Fruit fly (Drosophila melanogaster) whole organism, embryonic: ENCODE measurements around the gene Ms.

Source experiments
- Atf6 ChIP-seq: fragments of 200-800 bp; sonication (Bioruptor generic); IDR thresholded peaks from 2 replicates; pipeline ENCODE4 v1.3.6; 2022; ENCODE audit warnings: missing biosample characterization, missing genetic modification characterization
- Awh ChIP-seq: fragments of 200-800 bp; sonication (Bioruptor generic); IDR thresholded peaks from 2 replicates; pipeline ENCODE4, ENCODE4 v1.3.6; 2022; ENCODE audit warnings: missing biosample characterization, missing genetic modification characterization
- B-H2 ChIP-seq: fragments of 200-800 bp; sonication (Bioruptor generic); optimal IDR thresholded peaks from 2 replicates; lab custom pipeline; 2018; ENCODE audit warnings: missing biosample characterization, mild to moderate bottlenecking, missing genetic modification characterization
- Bdp1 ChIP-seq: fragments of 200-800 bp; sonication (Bioruptor generic); optimal IDR thresholded peaks from 3 replicates; lab custom pipeline; 2016; ENCODE audit warnings: missing biosample characterization, missing genetic modification characterization
- CG1024 ChIP-seq: fragments of 200-800 bp; sonication (Bioruptor generic); IDR thresholded peaks from 2 replicates; pipeline ENCODE4 v1.3.6; 2022; ENCODE audit warnings: missing biosample characterization, missing genetic modification characterization
- CG11456 ChIP-seq: fragments of 200-800 bp; sonication (Bioruptor generic); IDR thresholded peaks from 3 replicates; pipeline ENCODE4 v1.3.6; 2022; ENCODE audit warnings: missing biosample characterization, missing genetic modification characterization
- CG11695 ChIP-seq: fragments of 200-800 bp; sonication (Bioruptor generic); IDR thresholded peaks from 3 replicates; pipeline ENCODE4 v1.3.6; 2022; ENCODE audit warnings: missing biosample characterization, missing genetic modification characterization
- CG12155 ChIP-seq: fragments of 200-800 bp; sonication (Bioruptor generic); optimal IDR thresholded peaks from 3 replicates; lab custom pipeline; 2016; ENCODE audit warnings: missing biosample characterization, missing genetic modification characterization
- CG12769 ChIP-seq: fragments of 200-800 bp; sonication (Bioruptor generic); optimal IDR thresholded peaks from 2 replicates; lab custom pipeline; 2019; ENCODE audit warnings: missing biosample characterization, mild to moderate bottlenecking, missing genetic modification characterization, moderate library complexity
- CG12942 ChIP-seq: fragments of 200-800 bp; sonication (Bioruptor generic); optimal IDR thresholded peaks from 3 replicates; lab custom pipeline; 2016; ENCODE audit warnings: missing biosample characterization, missing genetic modification characterization
- CG13894 ChIP-seq: fragments of 200-800 bp; sonication (Bioruptor generic); optimal IDR thresholded peaks from 3 replicates; lab custom pipeline; 2018; ENCODE audit warnings: missing biosample characterization, mild to moderate bottlenecking, missing genetic modification characterization, moderate library complexity
- CG17568 ChIP-seq: fragments of 200-800 bp; sonication (Bioruptor generic); optimal IDR thresholded peaks from 2 replicates; lab custom pipeline; 2018; ENCODE audit warnings: missing biosample characterization, mild to moderate bottlenecking, missing genetic modification characterization, moderate library complexity
- CG17912 ChIP-seq: fragments of 200-800 bp; sonication (Bioruptor generic); optimal IDR thresholded peaks from 2 replicates; lab custom pipeline; 2018; ENCODE audit warnings: missing biosample characterization, mild to moderate bottlenecking, missing genetic modification characterization
- CG18011 ChIP-seq: fragments of 200-800 bp; sonication (Bioruptor generic); optimal IDR thresholded peaks from 2 replicates; lab custom pipeline; 2017; ENCODE audit warnings: missing biosample characterization, missing genetic modification characterization, mild to moderate bottlenecking, moderate library complexity, missing genotype
- CG31224 ChIP-seq: fragments of 200-800 bp; sonication (Bioruptor generic); IDR thresholded peaks from 2 replicates; pipeline ENCODE4 v1.3.6; 2022; ENCODE audit warnings: missing biosample characterization, missing genetic modification characterization
- CG3163 ChIP-seq: fragments of 200-800 bp; sonication (Bioruptor generic); optimal IDR thresholded peaks from 3 replicates; lab custom pipeline; 2016; ENCODE audit warnings: missing biosample characterization, missing genetic modification characterization
- CG32767 ChIP-seq: fragments of 200-800 bp; sonication (Bioruptor generic); IDR thresholded peaks from 2 replicates; pipeline ENCODE4 v1.3.6; 2022; ENCODE audit warnings: missing biosample characterization, missing genetic modification characterization
- CG33213 ChIP-seq: fragments of 200-800 bp; sonication (Bioruptor generic); optimal IDR thresholded peaks from 3 replicates; lab custom pipeline; 2016; ENCODE audit warnings: missing biosample characterization, missing genetic modification characterization
- CG4328 ChIP-seq: fragments of 200-800 bp; sonication (Bioruptor generic); optimal IDR thresholded peaks from 3 replicates; lab custom pipeline; 2017; ENCODE audit warnings: missing biosample characterization, missing genetic modification reagents, missing genetic modification characterization
- CG4617 ChIP-seq: fragments of 200-800 bp; sonication (Bioruptor generic); optimal IDR thresholded peaks from 3 replicates; lab custom pipeline; 2016; ENCODE audit warnings: missing biosample characterization, missing genetic modification characterization, borderline replicate concordance
- CG8089 ChIP-seq: fragments of 200-800 bp; sonication (Bioruptor generic); optimal IDR thresholded peaks from 3 replicates; lab custom pipeline; 2016; ENCODE audit warnings: missing biosample characterization, missing genetic modification characterization
- CG8388 ChIP-seq: fragments of 200-800 bp; sonication (Bioruptor generic); optimal IDR thresholded peaks from 2 replicates; lab custom pipeline; 2019; ENCODE audit warnings: missing biosample characterization, mild to moderate bottlenecking, missing genetic modification characterization, moderate library complexity
- CG9876 ChIP-seq: fragments of 200-800 bp; sonication (Bioruptor generic); optimal IDR thresholded peaks from 2 replicates; lab custom pipeline; 2016; ENCODE audit warnings: missing biosample characterization, missing genetic modification characterization
- D ChIP-seq, 2 experiments: fragments of 200-800 bp in 1 of 2; fragments of >200 bp in 1 of 2; sonication (Bioruptor generic) in 1 of 2; optimal IDR thresholded peaks; 2 replicates in 1 of 2; 3 replicates in 1 of 2; lab custom pipeline; 2017; ENCODE audit warnings: mild to moderate bottlenecking in 1 of 2, missing biosample characterization in 1 of 2, missing genetic modification characterization in 1 of 2, missing genetic modification reagents in 1 of 2
- Doc3 ChIP-seq: fragments of 200-800 bp; sonication (Bioruptor generic); IDR thresholded peaks from 3 replicates; pipeline ENCODE4 v1.3.6; 2022; ENCODE audit warnings: missing biosample characterization, missing genetic modification characterization; ENCODE audit not compliant: partially characterized antibody
- H15 ChIP-seq: fragments of 200-800 bp; sonication (Bioruptor generic); IDR thresholded peaks from 3 replicates; pipeline ENCODE4 v1.3.6; 2022; ENCODE audit warnings: missing biosample characterization, missing genetic modification characterization
- HLH3B ChIP-seq: fragments of 200-800 bp; sonication (Bioruptor generic); IDR thresholded peaks from 2 replicates; pipeline ENCODE4 v1.3.6; 2022; ENCODE audit warnings: missing biosample characterization, missing genetic modification characterization
- Hmx ChIP-seq: fragments of 200-800 bp; sonication (Bioruptor generic); optimal IDR thresholded peaks from 2 replicates; lab custom pipeline; 2016; ENCODE audit warnings: missing biosample characterization, missing genetic modification characterization
- Nf-YB ChIP-seq: fragments of 200-800 bp; sonication (Bioruptor generic); optimal IDR thresholded peaks from 3 replicates; lab custom pipeline; 2019; ENCODE audit warnings: missing biosample characterization, mild to moderate bottlenecking, missing genetic modification characterization, moderate library complexity
- Nf-YC ChIP-seq: fragments of 200-800 bp; optimal IDR thresholded peaks from 3 replicates; lab custom pipeline; 2019; ENCODE audit warnings: missing biosample characterization, mild to moderate bottlenecking, missing genetic modification characterization, moderate library complexity
- PHDP ChIP-seq: fragments of 200-800 bp; sonication (Bioruptor generic); optimal IDR thresholded peaks from 3 replicates; lab custom pipeline; 2018; ENCODE audit warnings: missing biosample characterization, mild to moderate bottlenecking, missing genetic modification characterization, moderate library complexity
- Pdp1 ChIP-seq, 2 experiments: fragments of 200-800 bp; sonication (Bioruptor generic); optimal IDR thresholded peaks; 3 replicates each; lab custom pipeline; 2016; ENCODE audit warnings: missing biosample characterization in 2 of 2, missing genetic modification characterization in 2 of 2, mild to moderate bottlenecking in 1 of 2, moderate library complexity in 1 of 2
- Poxn ChIP-seq: fragments of 200-800 bp; sonication (Bioruptor generic); IDR thresholded peaks from 2 replicates; pipeline ENCODE4 v1.3.6; 2022; ENCODE audit warnings: missing biosample characterization, missing genetic modification characterization
- Six4 ChIP-seq: fragments of 200-800 bp; sonication (Bioruptor generic); optimal IDR thresholded peaks from 2 replicates; lab custom pipeline; 2016; ENCODE audit warnings: missing biosample characterization, missing genetic modification characterization
- corto ChIP-seq: fragments of 200-800 bp; sonication (Bioruptor generic); optimal IDR thresholded peaks from 2 replicates; lab custom pipeline; 2016; ENCODE audit warnings: missing biosample characterization, mild to moderate bottlenecking, missing genetic modification characterization, moderate library complexity
- dimm ChIP-seq: fragments of 200-800 bp; sonication (Bioruptor generic); IDR thresholded peaks from 2 replicates; pipeline ENCODE4 v1.3.6; 2022; ENCODE audit warnings: missing biosample characterization, missing genetic modification characterization
- dpn ChIP-seq, 2 experiments: fragments of 200-800 bp; sonication (Bioruptor generic); optimal IDR thresholded peaks; 3 replicates each; lab custom pipeline; 2016; ENCODE audit warnings: missing biosample characterization in 2 of 2, missing genetic modification characterization in 2 of 2
- ems ChIP-seq: fragments of 200-800 bp; sonication (Bioruptor generic); optimal IDR thresholded peaks from 3 replicates; lab custom pipeline; 2016; ENCODE audit warnings: missing biosample characterization, missing genetic modification characterization
- fd3F ChIP-seq: fragments of 200-800 bp; sonication (Bioruptor generic); optimal IDR thresholded peaks from 2 replicates; lab custom pipeline; 2018; ENCODE audit warnings: missing biosample characterization, mild to moderate bottlenecking, missing genetic modification characterization, moderate library complexity
- hb ChIP-seq: fragments of 200-800 bp; sonication (Bioruptor generic); IDR thresholded peaks from 3 replicates; pipeline ENCODE4 v1.3.6; 2022; ENCODE audit warnings: missing biosample characterization, missing genetic modification characterization; ENCODE audit not compliant: partially characterized antibody
- lmd ChIP-seq: fragments of 200-800 bp; sonication (Bioruptor generic); IDR thresholded peaks from 2 replicates; pipeline ENCODE4 v1.3.6; 2022; ENCODE audit warnings: missing biosample characterization, missing genetic modification characterization
- p53 ChIP-seq: fragments of 200-800 bp; sonication (Bioruptor generic); optimal IDR thresholded peaks from 2 replicates; lab custom pipeline; 2016; ENCODE audit warnings: missing biosample characterization, missing genetic modification characterization
- pb ChIP-seq: fragments of 200-800 bp; sonication (Bioruptor generic); optimal IDR thresholded peaks from 3 replicates; lab custom pipeline; 2016; ENCODE audit warnings: missing biosample characterization, missing genetic modification characterization
- prd ChIP-seq, 3 experiments: fragments of >200 bp in 2 of 3; fragments of 200-800 bp in 1 of 3; sonication (Bioruptor generic) in 1 of 3; optimal IDR thresholded peaks in 2 of 3; IDR thresholded peaks in 1 of 3; 2 replicates in 2 of 3; 3 replicates in 1 of 3; pipeline versions ENCODE4 v1.3.6 to Lab custom; 2017 to 2022; ENCODE audit warnings: missing biosample characterization in 1 of 3, missing genetic modification characterization in 1 of 3
- sima ChIP-seq: fragments of 200-800 bp; sonication (Bioruptor generic); optimal IDR thresholded peaks from 2 replicates; lab custom pipeline; 2016; ENCODE audit warnings: missing biosample characterization, missing genetic modification characterization
- slbo ChIP-seq: fragments of 200-800 bp; sonication (Bioruptor generic); IDR thresholded peaks from 2 replicates; pipeline ENCODE4 v1.3.6; 2022; ENCODE audit warnings: missing biosample characterization, missing genetic modification characterization
- tgo ChIP-seq: fragments of 200-800 bp; sonication (Bioruptor generic); IDR thresholded peaks from 3 replicates; pipeline ENCODE4 v1.3.6; 2022; ENCODE audit warnings: missing biosample characterization, missing genetic modification characterization
- wdn ChIP-seq: fragments of 200-800 bp; sonication (Bioruptor generic); IDR thresholded peaks from 2 replicates; pipeline ENCODE4 v1.3.6; 2022; ENCODE audit warnings: missing biosample characterization, missing genetic modification characterization
- wor ChIP-seq: fragments of 200-800 bp; sonication (Bioruptor generic); IDR thresholded peaks from 2 replicates; pipeline ENCODE4 v1.3.6; 2022; ENCODE audit warnings: missing biosample characterization, missing genetic modification characterization

The Ms gene

DNA sequence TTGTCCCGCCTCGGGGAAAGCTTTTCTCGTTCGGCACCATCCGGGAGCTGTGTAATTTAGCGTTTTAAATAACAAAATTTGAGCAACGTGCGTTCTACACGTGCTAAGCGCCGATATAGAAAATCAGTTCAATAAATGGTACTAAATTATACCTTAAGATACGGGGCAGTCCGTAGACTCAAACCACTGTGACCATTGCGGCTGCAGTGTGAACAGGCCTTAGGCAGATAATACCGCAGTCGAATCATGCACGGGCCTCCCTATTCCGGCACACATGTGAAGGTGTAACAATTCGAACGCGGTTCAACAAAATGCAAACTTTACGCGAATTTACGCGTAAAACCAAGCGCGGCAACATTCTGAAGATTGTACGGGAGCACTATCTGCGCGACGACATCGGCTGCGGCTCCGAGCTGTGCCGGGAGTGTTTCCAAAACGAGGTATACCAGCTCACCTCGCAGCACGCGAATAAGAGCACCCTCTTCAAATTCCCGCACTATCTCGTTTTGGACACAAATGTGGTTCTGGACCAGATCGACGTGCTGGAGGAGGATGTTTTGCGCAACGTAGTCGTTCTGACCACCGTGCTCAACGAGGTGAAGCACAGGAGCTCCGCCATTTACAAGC lies 8.1 kb upstream of the Ms start, which contains the start of the genes Rrp5 and Dis3 (continued):
- peak; percentile 57 for TF ChIP-seq CG9876 (GFP tag; lab: Kevin White, UChicago)
- peak; percentile 56 for TF ChIP-seq lmd
- peak; percentile 14 for TF ChIP-seq CG3163 (GFP tag; lab: Kevin White, UChicago)
- no peak for TF ChIP-seq fd3F (GFP tag; lab: Kevin White, UChicago)
- no peak for TF ChIP-seq prd (optimal IDR thresholded peaks at IDR 0.05; lab: Kevin White, UChicago)
- TF ChIP-seq prd (GFP tag; IDR thresholded peaks at IDR 0.05; lab: Robert Waterston, UW) = peak; percentile 49; the same call in 1 of the 3 replicates
- TF ChIP-seq ems (GFP tag; lab: Kevin White, UChicago) = no peak
- peak; percentile 65 for TF ChIP-seq p53 (GFP tag; lab: Kevin White, UChicago)
- TF ChIP-seq PHDP = no peak
- no peak for TF ChIP-seq Poxn (GFP tag; lab: Robert Waterston, UW)
- no peak for TF ChIP-seq dpn (GFP tag; optimal IDR thresholded peaks at IDR 0.05; lab: Kevin White, UChicago)
- TF ChIP-seq CG12769 (tag; lab: Kevin White, UChicago) = no peak
- 0 out of 3 replicates have a peak, but pooled peaks have one; percentile 35 for TF ChIP-seq H15
- TF ChIP-seq B-H2 (GFP tag; lab: Kevin White, UChicago) = no peak
- TF ChIP-seq CG17568 = no peak
- TF ChIP-seq CG31224 (GFP tag; lab: Robert Waterston, UW) = no peak
- TF ChIP-seq pb (GFP tag; lab: Kevin White, UChicago) = no peak
- TF ChIP-seq Bdp1 (GFP tag; lab: Kevin White, UChicago) = peak; percentile 38
- no peak for TF ChIP-seq CG8388
- no peak for TF ChIP-seq CG11695 (GFP tag; lab: Robert Waterston, UW)
- TF ChIP-seq Doc3 (GFP tag; lab: Robert Waterston, UW) = no peak
- no peak for TF ChIP-seq sima (GFP tag; lab: Kevin White, UChicago)
- TF ChIP-seq Awh (GFP tag; lab: Robert Waterston, UW) = no peak
- peak; percentile 74; the same call in 2 of the 3 replicates for TF ChIP-seq CG11456 (GFP tag; lab: Robert Waterston, UW)
- peak in 1 of 2 experiments; percentile 22 for TF ChIP-seq Pdp1 (GFP tag; optimal IDR thresholded peaks at IDR 0.05; lab: Kevin White, UChicago)
- TF ChIP-seq CG12942 (GFP tag; lab: Kevin White, UChicago) = no peak
- no peak for TF ChIP-seq Nf-YC (tag; lab: Kevin White, UChicago)
- TF ChIP-seq Hmx (GFP tag; lab: Kevin White, UChicago) = no peak
- peak; percentile 96 for TF ChIP-seq CG4617 (GFP tag; lab: Kevin White, UChicago)
- TF ChIP-seq CG32767 = peak; percentile 31; the same call in 1 of the 2 replicates
- no peak for TF ChIP-seq wor (GFP tag; lab: Robert Waterston, UW)
- TF ChIP-seq CG18011 (GFP tag; lab: Kevin White, UChicago) = no peak
- TF ChIP-seq dimm (GFP tag; lab: Robert Waterston, UW) = no peak
- peak; percentile 22 for TF ChIP-seq CG12155 (GFP tag; lab: Kevin White, UChicago)
- TF ChIP-seq CG17912 = peak; percentile 13
- TF ChIP-seq Atf6 (GFP tag; lab: Robert Waterston, UW) = no peak
- TF ChIP-seq Six4 (GFP tag; lab: Kevin White, UChicago) = no peak
- TF ChIP-seq D (optimal IDR thresholded peaks at IDR 0.05; lab: Kevin White, UChicago) = no peak
- no peak for TF ChIP-seq D (GFP tag; optimal IDR thresholded peaks at IDR 0.05; lab: Kevin White, UChicago)
- peak; percentile 7 for TF ChIP-seq CG8089 (GFP tag; lab: Kevin White, UChicago)
- no peak for TF ChIP-seq CG33213 (GFP tag; lab: Kevin White, UChicago)
- no peak for TF ChIP-seq hb (GFP tag; lab: Robert Waterston, UW)
- TF ChIP-seq slbo (GFP tag; lab: Robert Waterston, UW) = peak; percentile 80
- TF ChIP-seq CG4328 (GFP tag; lab: Kevin White, UChicago) = no peak
- peak; percentile 91 for TF ChIP-seq CG1024 (GFP tag; lab: Robert Waterston, UW)
- TF ChIP-seq tgo (GFP tag; lab: Robert Waterston, UW) = no peak
- TF ChIP-seq HLH3B (GFP tag; lab: Robert Waterston, UW) = no peak
- TF ChIP-seq CG13894 (tag; lab: Kevin White, UChicago) = no peak
- TF ChIP-seq corto = no peak
- TF ChIP-seq Nf-YB (GFP tag; lab: Kevin White, UChicago) = no peak
- 0 out of 2 replicates have a peak, but pooled peaks have one; percentile 38 for TF ChIP-seq wdn (GFP tag; lab: Robert Waterston, UW)
